Fruit fly (Drosophila melanogaster) whole organism, pupa: Measurements from ENCODE around the gene CG4017.

Experiments used
- D1 ChIP-seq: fragments of 200-800 bp; sonication (Bioruptor generic); optimal IDR thresholded peaks from 2 replicates; lab custom pipeline; 2018; ENCODE audit warnings: missing biosample characterization, mild to moderate bottlenecking, missing genetic modification characterization, moderate library complexity
- Ets98B ChIP-seq: fragments of 200-800 bp; sonication (Bioruptor generic); IDR thresholded peaks from 2 replicates; pipeline ENCODE4 v1.3.6; 2022; ENCODE audit warnings: missing biosample characterization, missing genetic modification characterization
- Pif1B ChIP-seq: fragments of 200-800 bp; sonication (Bioruptor generic); optimal IDR thresholded peaks from 3 replicates; lab custom pipeline; 2016; ENCODE audit warnings: missing biosample characterization, missing genetic modification characterization

DNA sequence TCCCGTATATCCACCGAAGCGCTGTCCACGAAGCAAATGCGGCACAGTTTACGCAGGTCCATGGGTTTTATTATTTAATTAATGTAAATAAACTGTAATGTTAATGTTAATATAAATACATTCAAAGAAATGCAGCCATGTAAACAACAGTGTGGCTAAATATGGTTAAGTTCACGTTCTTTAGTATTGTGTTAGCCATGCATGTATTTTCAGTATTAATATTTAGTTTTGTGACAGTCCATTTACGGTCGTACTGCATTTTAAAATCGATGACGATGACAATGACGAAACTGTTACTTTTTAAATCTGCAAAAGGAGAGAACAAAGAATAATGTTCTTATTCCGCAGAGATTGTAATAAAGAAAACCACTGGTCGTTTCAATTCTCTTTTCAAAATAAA is 26.1 kb downstream of the CG4017 start, which contains the start of gene CG13123:
- TF ChIP-seq Ets98B (GFP tag; lab: Robert Waterston, UW) (no peak), D1 (tag; lab: Kevin White, UChicago) (peak; percentile 54), Pif1B (no peak)
